Fruit fly (Drosophila melanogaster) whole organism, embryonic: ENCODE results near the gene CNPYb.

Experiments
- ATbp ChIP-seq: fragments of 200-800 bp; sonication (Bioruptor generic); optimal IDR thresholded peaks from 2 replicates; lab custom pipeline; 2017; ENCODE audit warnings: missing biosample characterization, mild to moderate bottlenecking, missing genetic modification characterization, missing genetic modification reagents
- Asciz ChIP-seq: fragments of 200-800 bp; sonication (Bioruptor generic); optimal IDR thresholded peaks from 2 replicates; lab custom pipeline; 2017; ENCODE audit warnings: missing biosample characterization, mild to moderate bottlenecking, missing genetic modification characterization, missing genetic modification reagents
- Bgb ChIP-seq: fragments of 200-800 bp; sonication (Bioruptor generic); IDR thresholded peaks from 2 replicates; pipeline ENCODE4 v1.3.6; 2022; ENCODE audit warnings: missing biosample characterization, missing genetic modification characterization; ENCODE audit not compliant: partially characterized antibody
- CG10543 ChIP-seq: fragments of 200-800 bp; sonication (Bioruptor generic); optimal IDR thresholded peaks from 3 replicates; lab custom pipeline; 2017; ENCODE audit warnings: missing biosample characterization, mild to moderate bottlenecking, missing genetic modification characterization, moderate library complexity
- CG11093 ChIP-seq: fragments of 200-800 bp; sonication (Bioruptor generic); IDR thresholded peaks from 3 replicates; pipeline ENCODE4 v1.3.6; 2022; ENCODE audit warnings: missing biosample characterization, missing genetic modification characterization
- CG11398 ChIP-seq: fragments of 200-800 bp; sonication (Bioruptor generic); optimal IDR thresholded peaks from 2 replicates; lab custom pipeline; 2016; ENCODE audit warnings: missing biosample characterization, missing genetic modification characterization
- CG11456 ChIP-seq: fragments of 200-800 bp; sonication (Bioruptor generic); IDR thresholded peaks from 3 replicates; pipeline ENCODE4 v1.3.6; 2022; ENCODE audit warnings: missing biosample characterization, missing genetic modification characterization
- CG12942 ChIP-seq: fragments of 200-800 bp; sonication (Bioruptor generic); optimal IDR thresholded peaks from 3 replicates; lab custom pipeline; 2016; ENCODE audit warnings: missing biosample characterization, missing genetic modification characterization
- CG15601 ChIP-seq: fragments of 200-800 bp; sonication (Bioruptor generic); optimal IDR thresholded peaks from 3 replicates; lab custom pipeline; 2019; ENCODE audit warnings: missing biosample characterization, mild to moderate bottlenecking, missing genetic modification characterization, moderate library complexity
- CG15696 ChIP-seq: fragments of 200-800 bp; sonication (Bioruptor generic); optimal IDR thresholded peaks from 2 replicates; lab custom pipeline; 2019; ENCODE audit warnings: missing biosample characterization, mild to moderate bottlenecking, missing genetic modification characterization, moderate library complexity
- CG17328 ChIP-seq: fragments of 200-800 bp; sonication (Bioruptor generic); IDR thresholded peaks from 2 replicates; pipeline ENCODE4 v1.3.6; 2022; ENCODE audit warnings: missing biosample characterization, missing genetic modification characterization
- CG17359 ChIP-seq: fragments of 200-800 bp; sonication (Bioruptor generic); optimal IDR thresholded peaks from 3 replicates; lab custom pipeline; 2018; ENCODE audit warnings: missing biosample characterization, mild to moderate bottlenecking, missing genetic modification characterization, moderate library complexity
- CG2678 ChIP-seq: fragments of 200-800 bp; sonication (Bioruptor generic); optimal IDR thresholded peaks from 3 replicates; lab custom pipeline; 2019; ENCODE audit warnings: missing biosample characterization, mild to moderate bottlenecking, missing genetic modification characterization, moderate library complexity
- CG2712 ChIP-seq: fragments of 200-800 bp; optimal IDR thresholded peaks from 3 replicates; lab custom pipeline; 2019; ENCODE audit warnings: missing biosample characterization, mild to moderate bottlenecking, missing genetic modification characterization, moderate library complexity
- CG5953 ChIP-seq: fragments of 200-800 bp; sonication (Bioruptor generic); IDR thresholded peaks from 2 replicates; pipeline ENCODE4 v1.3.6; 2022; ENCODE audit warnings: missing biosample characterization, missing genetic modification characterization
- CG6689 ChIP-seq: fragments of 200-800 bp; sonication (Bioruptor generic); IDR thresholded peaks from 2 replicates; pipeline ENCODE4 v1.3.6; 2022; ENCODE audit warnings: missing biosample characterization, missing genetic modification characterization
- CG7987 ChIP-seq: fragments of 200-800 bp; sonication (Bioruptor generic); optimal IDR thresholded peaks from 2 replicates; lab custom pipeline; 2018; ENCODE audit warnings: missing biosample characterization, mild to moderate bottlenecking, missing genetic modification characterization, moderate library complexity
- D ChIP-seq, 2 experiments: fragments of 200-800 bp in 1 of 2; fragments of >200 bp in 1 of 2; sonication (Bioruptor generic) in 1 of 2; optimal IDR thresholded peaks; 2 replicates in 1 of 2; 3 replicates in 1 of 2; lab custom pipeline; 2017; ENCODE audit warnings: mild to moderate bottlenecking in 1 of 2, missing biosample characterization in 1 of 2, missing genetic modification characterization in 1 of 2, missing genetic modification reagents in 1 of 2
- Dfd ChIP-seq, 2 experiments: fragments of >200 bp; optimal IDR thresholded peaks; 2 replicates each; lab custom pipeline; 2017; ENCODE audit warnings: missing biosample characterization in 2 of 2, missing genetic modification characterization in 2 of 2
- Drgx ChIP-seq: fragments of 200-800 bp; sonication (Bioruptor generic); IDR thresholded peaks from 2 replicates; pipeline ENCODE4 v1.3.6; 2022; ENCODE audit warnings: missing biosample characterization, missing genetic modification characterization
- HLH3B ChIP-seq: fragments of 200-800 bp; sonication (Bioruptor generic); IDR thresholded peaks from 2 replicates; pipeline ENCODE4 v1.3.6; 2022; ENCODE audit warnings: missing biosample characterization, missing genetic modification characterization
- HLHmδ ChIP-seq: fragments of 200-800 bp; sonication (Bioruptor generic); optimal IDR thresholded peaks from 2 replicates; lab custom pipeline; 2018; ENCODE audit warnings: missing biosample characterization, mild to moderate bottlenecking, missing genetic modification characterization, moderate library complexity
- Optix ChIP-seq: fragments of 200-800 bp; sonication (Bioruptor generic); IDR thresholded peaks from 3 replicates; pipeline ENCODE4 v1.3.6; 2022; ENCODE audit warnings: missing biosample characterization, missing genetic modification characterization
- Pdp1 ChIP-seq, 2 experiments: fragments of 200-800 bp; sonication (Bioruptor generic); optimal IDR thresholded peaks; 3 replicates each; lab custom pipeline; 2016; ENCODE audit warnings: missing biosample characterization in 2 of 2, missing genetic modification characterization in 2 of 2, mild to moderate bottlenecking in 1 of 2, moderate library complexity in 1 of 2
- Ptx1 ChIP-seq: fragments of 200-800 bp; sonication (Bioruptor generic); IDR thresholded peaks from 2 replicates; pipeline ENCODE4 v1.3.6; 2022; ENCODE audit warnings: missing biosample characterization, missing genetic modification characterization
- Rfx ChIP-seq: fragments of 200-800 bp; sonication (Bioruptor generic); IDR thresholded peaks from 2 replicates; pipeline ENCODE4 v1.3.6; 2022; ENCODE audit warnings: missing biosample characterization, missing genetic modification characterization
- Sox100B ChIP-seq: fragments of 200-800 bp; sonication (Bioruptor generic); optimal IDR thresholded peaks from 3 replicates; lab custom pipeline; 2018; ENCODE audit warnings: missing biosample characterization, mild to moderate bottlenecking, missing genetic modification characterization
- Xbp1 ChIP-seq: fragments of 200-800 bp; sonication (Bioruptor generic); optimal IDR thresholded peaks from 3 replicates; lab custom pipeline; 2016; ENCODE audit warnings: missing biosample characterization, mild to moderate bottlenecking, missing genetic modification characterization
- bsh ChIP-seq, 2 experiments: fragments of 200-800 bp; sonication (Bioruptor generic); optimal IDR thresholded peaks; 2 replicates each; lab custom pipeline; 2017 to 2018; ENCODE audit warnings: mild to moderate bottlenecking in 2 of 2, missing biosample characterization in 2 of 2, missing genetic modification characterization in 2 of 2, moderate library complexity in 1 of 2
- cas ChIP-seq: fragments of 200-800 bp; sonication (Bioruptor generic); IDR thresholded peaks from 2 replicates; pipeline ENCODE4 v1.3.6; 2022; ENCODE audit warnings: missing biosample characterization, missing genetic modification characterization
- cg ChIP-seq: fragments of 200-800 bp; sonication (Bioruptor generic); optimal IDR thresholded peaks from 3 replicates; lab custom pipeline; 2019; ENCODE audit warnings: missing biosample characterization, mild to moderate bottlenecking, missing genetic modification characterization, moderate library complexity
- dpn ChIP-seq, 2 experiments: fragments of 200-800 bp; sonication (Bioruptor generic); optimal IDR thresholded peaks; 3 replicates each; lab custom pipeline; 2016; ENCODE audit warnings: missing biosample characterization in 2 of 2, missing genetic modification characterization in 2 of 2
- dysf ChIP-seq: fragments of 200-800 bp; sonication (Bioruptor generic); IDR thresholded peaks from 3 replicates; pipeline ENCODE4 v1.3.6; 2022; ENCODE audit warnings: missing biosample characterization, missing genetic modification characterization
- en ChIP-seq: fragments of 200-800 bp; sonication (Bioruptor generic); optimal IDR thresholded peaks from 2 replicates; lab custom pipeline; 2016; ENCODE audit warnings: missing biosample characterization, missing genetic modification characterization
- ewg ChIP-seq: fragments of 200-800 bp; sonication (Bioruptor generic); optimal IDR thresholded peaks from 3 replicates; lab custom pipeline; 2017; ENCODE audit warnings: mild to moderate bottlenecking, missing biosample characterization, missing genetic modification reagents, missing genetic modification characterization
- fru ChIP-seq: fragments of >200 bp; optimal IDR thresholded peaks from 2 replicates; lab custom pipeline; 2017
- hkb ChIP-seq, 2 experiments: fragments of 200-800 bp in 1 of 2; fragments of >200 bp in 1 of 2; sonication (Bioruptor generic) in 1 of 2; IDR thresholded peaks in 1 of 2; optimal IDR thresholded peaks in 1 of 2; 2 replicates each; pipeline versions ENCODE4 v1.3.6 to Lab custom; 2017 to 2022; ENCODE audit warnings: missing biosample characterization in 1 of 2, missing genetic modification characterization in 1 of 2
- nau ChIP-seq: fragments of 200-800 bp; sonication (Bioruptor generic); optimal IDR thresholded peaks from 3 replicates; lab custom pipeline; 2017; ENCODE audit warnings: missing biosample characterization, mild to moderate bottlenecking, missing genetic modification characterization, missing genetic modification reagents
- nerfin-1 ChIP-seq: fragments of 200-800 bp; sonication (Bioruptor generic); optimal IDR thresholded peaks from 3 replicates; lab custom pipeline; 2019; ENCODE audit warnings: missing biosample characterization, mild to moderate bottlenecking, missing genetic modification characterization, moderate library complexity
- oc ChIP-seq: fragments of 200-800 bp; sonication (Bioruptor generic); optimal IDR thresholded peaks from 2 replicates; lab custom pipeline; 2018; ENCODE audit warnings: missing biosample characterization, mild to moderate bottlenecking, missing genetic modification characterization, moderate library complexity
- org-1 ChIP-seq: fragments of 200-800 bp; sonication (Bioruptor generic); optimal IDR thresholded peaks from 2 replicates; lab custom pipeline; 2017; ENCODE audit warnings: missing biosample characterization, missing genetic modification characterization
- pho ChIP-seq: fragments of 200-800 bp; sonication (Bioruptor generic); optimal IDR thresholded peaks from 2 replicates; lab custom pipeline; 2016; ENCODE audit warnings: missing biosample characterization, missing genetic modification characterization
- sima ChIP-seq: fragments of 200-800 bp; sonication (Bioruptor generic); optimal IDR thresholded peaks from 2 replicates; lab custom pipeline; 2016; ENCODE audit warnings: missing biosample characterization, missing genetic modification characterization
- sna ChIP-seq: fragments of 200-800 bp; sonication (Bioruptor generic); IDR thresholded peaks from 2 replicates; pipeline ENCODE4 v1.3.6; 2022; ENCODE audit warnings: missing biosample characterization, missing genetic modification characterization; ENCODE audit not compliant: partially characterized antibody
- stc ChIP-seq: fragments of 200-800 bp; sonication (Bioruptor generic); IDR thresholded peaks from 2 replicates; pipeline ENCODE4 v1.3.6; 2022; ENCODE audit warnings: missing biosample characterization, missing genetic modification characterization
- vvl ChIP-seq: fragments of 200-800 bp; sonication (Bioruptor generic); IDR thresholded peaks from 2 replicates; pipeline ENCODE4 v1.3.6; 2022; ENCODE audit warnings: missing biosample characterization, missing genetic modification characterization

The CNPYb gene

DNA sequence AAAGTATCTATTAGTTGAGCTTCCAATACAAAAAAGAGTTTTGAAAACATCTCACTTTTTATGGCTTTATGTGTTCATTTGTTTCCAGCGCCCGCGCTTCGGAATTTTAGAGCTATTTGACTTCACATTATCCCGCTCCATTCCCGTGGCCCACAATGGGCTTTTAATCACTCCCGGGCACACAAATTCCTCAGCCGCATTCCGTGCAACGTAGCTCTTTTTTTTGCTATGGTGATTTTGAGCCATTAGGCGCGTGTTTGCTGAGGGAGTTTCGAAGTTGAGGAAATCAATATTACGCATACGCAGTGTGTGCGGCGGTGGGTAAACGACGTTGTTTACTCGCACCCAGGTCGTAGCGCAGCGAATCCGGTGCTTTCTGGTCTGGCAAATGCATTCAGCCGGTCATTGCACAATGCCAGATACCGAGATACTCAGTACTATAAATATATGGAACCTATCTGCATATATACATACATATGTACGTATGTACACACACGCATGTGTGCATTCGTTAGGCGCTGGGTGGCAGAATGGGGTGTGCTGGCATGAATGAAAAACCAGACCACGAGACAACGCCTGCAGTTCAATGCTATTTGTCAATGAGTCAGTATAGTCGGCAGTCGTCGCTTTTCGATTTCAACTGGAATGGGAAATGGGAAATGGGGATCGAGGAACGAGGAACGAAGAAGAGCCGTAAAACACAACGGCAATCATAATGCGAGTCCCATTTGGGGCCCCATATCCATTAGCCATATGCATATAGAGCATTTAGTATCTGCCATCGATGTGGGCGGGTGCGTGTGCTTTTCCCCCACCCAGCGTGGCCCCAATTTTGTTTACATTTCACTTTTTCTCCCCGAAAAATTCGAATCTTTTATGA is 22.7 kb downstream of the CNPYb start (continued):
- TF ChIP-seq Xbp1 (GFP tag; lab: Kevin White, UChicago) (no peak), cg (GFP tag; lab: Kevin White, UChicago) (peak; percentile 40), fru (no peak), cas (GFP tag; lab: Robert Waterston, UW) (no peak), ATbp (GFP tag; lab: Kevin White, UChicago) (peak; percentile 88), CG7987 (GFP tag; lab: Kevin White, UChicago) (peak; percentile 23), Bgb (GFP tag; lab: Robert Waterston, UW) (0 out of 2 replicates have a peak, but pooled peaks have one; percentile 8), CG5953 (GFP tag; lab: Robert Waterston, UW) (peak; percentile 70), CG11093 (GFP tag; lab: Robert Waterston, UW) (0 out of 3 replicates have a peak, but pooled peaks have one; percentile 20), en (GFP tag; lab: Kevin White, UChicago) (no peak), CG17359 (tag; lab: Kevin White, UChicago) (peak; percentile 53), org-1 (GFP tag; lab: Kevin White, UChicago) (no peak), CG15601 (tag; lab: Kevin White, UChicago) (peak; percentile 18), Drgx (GFP tag; lab: Robert Waterston, UW) (peak; percentile 49; the same call in 1 of the 2 replicates), bsh (GFP tag; optimal IDR thresholded peaks at IDR 0.05; lab: Kevin White, UChicago) (peak in 1 of 2 experiments; percentile 7), dysf (GFP tag; lab: Robert Waterston, UW) (no peak), pho (GFP tag; lab: Kevin White, UChicago) (no peak), CG11398 (GFP tag; lab: Kevin White, UChicago) (peak; percentile 11), Ptx1 (GFP tag; lab: Robert Waterston, UW) (no peak), CG10543 (peak; percentile 1), CG12942 (GFP tag; lab: Kevin White, UChicago) (no peak), nerfin-1 (tag; lab: Kevin White, UChicago) (peak; percentile 1), Asciz (peak; percentile 57), ewg (GFP tag; lab: Kevin White, UChicago) (peak; percentile 37), D (optimal IDR thresholded peaks at IDR 0.05; lab: Kevin White, UChicago) (no peak), D (GFP tag; optimal IDR thresholded peaks at IDR 0.05; lab: Kevin White, UChicago) (peak; percentile 14), oc (peak; percentile 30), CG17328 (GFP tag; lab: Robert Waterston, UW) (0 out of 2 replicates have a peak, but pooled peaks have one; percentile 16), Optix (GFP tag; lab: Robert Waterston, UW) (no peak), CG2678 (tag; lab: Kevin White, UChicago) (peak; percentile 23), CG6689 (peak; percentile 18; the same call in 1 of the 2 replicates), dpn (GFP tag; optimal IDR thresholded peaks at IDR 0.05; lab: Kevin White, UChicago) (peak in 1 of 2 experiments; percentile 3), HLHmδ (GFP tag; lab: Kevin White, UChicago) (peak; percentile 20), nau (GFP tag; lab: Kevin White, UChicago) (peak; percentile 7), sna (GFP tag; lab: Robert Waterston, UW) (0 out of 2 replicates have a peak, but pooled peaks have one; percentile 18), stc (GFP tag; lab: Robert Waterston, UW) (peak; percentile 7; the same call in 1 of the 2 replicates), Rfx (0 out of 2 replicates have a peak, but pooled peaks have one; percentile 6), CG2712 (tag; lab: Kevin White, UChicago) (no peak), CG15696 (tag; lab: Kevin White, UChicago) (no peak), vvl (GFP tag; lab: Robert Waterston, UW) (peak; percentile 10; the same call in 1 of the 2 replicates), CG11456 (GFP tag; lab: Robert Waterston, UW) (0 out of 3 replicates have a peak, but pooled peaks have one; percentile 31), Sox100B (GFP tag; lab: Kevin White, UChicago) (peak; percentile 30), sima (GFP tag; lab: Kevin White, UChicago) (no peak), hkb (optimal IDR thresholded peaks at IDR 0.05; lab: Kevin White, UChicago) (no peak), hkb (GFP tag; IDR thresholded peaks at IDR 0.05; lab: Robert Waterston, UW) (peak; percentile 53; the same call in 1 of the 2 replicates), Pdp1 (GFP tag; optimal IDR thresholded peaks at IDR 0.05; lab: Kevin White, UChicago) (peak in 1 of 2 experiments; percentile 67), Dfd (GFP tag; optimal IDR thresholded peaks at IDR 0.05; lab: Kevin White, UChicago) (no peak), HLH3B (GFP tag; lab: Robert Waterston, UW) (peak; percentile 59; the same call in 1 of the 2 replicates)
